Worm (Caenorhabditis elegans) whole organism, dauer: ENCODE results near the gene Y44A6C.1.

ENCODE experiments used
- unc-62 ChIP-seq: sonication (generic microtip); optimal IDR thresholded peaks from 2 replicates; lab custom pipeline; 2017; ENCODE audit warnings: missing biosample characterization, missing genetic modification reagents, missing genetic modification characterization

Gene Y44A6C.1

DNA sequence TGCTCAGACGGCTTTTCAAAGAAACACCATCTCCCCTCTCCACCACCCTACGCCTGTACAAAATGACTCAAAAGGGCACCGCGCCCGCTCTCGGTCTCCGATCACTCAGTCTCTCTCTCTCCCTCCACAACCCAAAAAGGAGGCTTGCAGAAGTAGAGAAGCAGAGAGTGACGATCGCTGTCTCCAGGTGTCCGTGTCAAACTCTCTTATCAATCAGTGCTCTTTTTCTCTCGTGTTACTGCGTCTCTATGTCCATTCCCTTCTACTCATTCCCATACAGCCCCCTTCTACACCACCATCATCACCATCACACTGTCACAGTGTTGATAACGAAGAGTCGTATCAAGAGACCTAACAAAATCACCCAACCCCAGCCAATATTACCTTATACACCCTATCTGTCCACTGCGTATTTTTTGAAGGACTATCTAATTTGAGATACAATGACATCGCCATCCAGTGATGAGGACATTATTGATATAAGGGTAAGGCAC, 38.9 kb downstream of the Y44A6C.1 start, which contains the start of gene pha-4:
TSS of gene pha-4 (plus strand) at position 444 of the 494 bp plus-strand sequence.
- no peak for TF ChIP-seq unc-62 (GFP tag; lab: Kevin White, UChicago)

DNA sequence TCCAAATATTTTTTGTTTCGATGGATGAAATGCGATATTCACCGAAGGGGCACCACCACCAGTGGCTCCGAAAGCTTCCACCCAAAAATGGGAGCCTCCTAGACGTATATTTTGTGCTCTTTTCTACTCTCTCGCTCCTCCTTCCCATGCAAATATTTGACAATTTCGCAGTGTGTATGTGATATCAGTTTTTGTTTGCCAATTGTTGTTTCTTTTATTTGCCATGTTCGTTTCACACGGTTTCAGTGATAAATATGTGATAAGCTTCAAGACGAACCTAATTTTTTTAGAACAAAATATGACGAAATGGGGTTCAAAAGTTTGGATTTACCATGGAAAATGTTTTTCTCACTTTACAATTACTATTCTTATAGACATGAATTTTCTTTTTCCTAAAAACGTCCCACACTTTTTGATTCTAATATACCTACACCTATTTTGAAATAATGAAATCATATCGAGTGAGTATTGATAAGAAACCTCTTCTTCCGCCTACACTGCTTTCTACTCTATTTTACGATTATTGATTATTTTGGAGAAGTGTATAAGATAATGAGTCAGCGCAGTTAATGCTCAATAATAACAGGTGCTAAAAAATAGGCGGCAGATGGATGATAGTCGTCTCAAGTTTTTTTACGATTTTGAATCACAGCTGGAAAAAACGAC, 40.3 kb downstream of the Y44A6C.1 start:
- no peak for TF ChIP-seq unc-62 (GFP tag; lab: Kevin White, UChicago)

DNA sequence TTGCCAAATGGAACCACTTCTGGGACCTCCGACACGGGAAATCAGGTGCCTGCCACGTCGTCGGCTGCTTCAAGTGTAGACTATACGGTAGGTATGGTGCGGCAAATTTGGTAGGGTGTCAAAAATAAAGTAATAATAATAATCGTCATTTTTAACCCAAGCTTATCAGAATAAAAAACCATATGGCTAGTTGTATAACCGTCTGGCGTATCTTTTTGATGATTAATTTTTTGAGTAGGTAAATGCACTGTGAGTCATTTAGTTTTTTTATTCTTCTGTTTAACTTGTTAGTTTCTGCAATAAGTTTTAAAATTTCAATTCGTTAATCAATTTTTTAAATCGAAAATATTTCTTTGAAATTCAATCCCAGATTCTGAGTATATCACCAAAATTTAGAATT, 41.8 kb downstream of the Y44A6C.1 start:
- no peak for TF ChIP-seq unc-62 (GFP tag; lab: Kevin White, UChicago)

DNA sequence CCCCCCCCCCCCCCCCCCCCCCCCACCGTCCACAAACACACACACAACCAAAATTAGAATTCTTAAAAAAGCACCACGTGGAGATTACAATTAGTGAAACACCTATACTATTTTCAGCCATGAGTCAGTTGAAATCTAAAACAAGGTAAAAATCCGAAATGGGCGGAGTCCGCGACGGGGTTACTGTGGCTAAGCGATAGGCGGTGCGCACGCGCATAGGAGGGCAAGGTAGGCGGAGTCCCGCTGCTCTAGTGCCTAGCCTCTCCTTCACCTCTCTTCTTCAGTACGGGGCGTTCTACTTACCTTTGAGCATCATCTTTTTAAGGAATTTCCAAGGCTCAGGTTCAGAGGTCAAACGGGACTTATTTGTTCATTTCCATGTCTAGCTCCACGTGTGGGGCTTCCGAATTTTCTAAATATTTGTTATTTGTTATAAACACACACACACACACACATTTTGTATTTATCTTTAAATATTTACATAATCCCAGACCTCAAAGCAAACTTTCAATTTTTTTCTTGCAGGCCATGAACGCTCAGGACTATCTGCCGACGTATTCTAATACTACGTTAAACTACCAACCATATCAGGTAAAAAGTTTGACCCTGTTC, 42.8 kb downstream of the Y44A6C.1 start:
- no peak for TF ChIP-seq unc-62 (GFP tag; lab: Kevin White, UChicago)

DNA sequence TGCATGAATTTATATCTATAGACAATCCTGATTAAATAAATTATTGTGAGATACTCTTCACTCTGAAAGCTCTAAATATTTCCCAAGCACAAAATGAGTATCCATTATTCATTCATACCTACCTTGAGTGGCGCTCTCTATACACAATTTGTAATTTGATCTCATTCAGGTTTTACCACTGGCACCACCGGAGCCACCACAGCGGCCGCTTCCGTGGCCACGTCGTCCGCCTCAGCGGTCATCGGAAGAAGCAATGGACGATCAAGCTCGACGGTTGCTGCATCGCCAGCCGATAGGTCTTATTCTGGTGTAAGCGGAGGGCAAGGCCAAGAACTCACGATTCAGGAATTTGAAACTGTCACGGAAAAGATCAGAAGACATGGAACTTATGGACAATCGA, 43.5 kb downstream of the Y44A6C.1 start:
- TF ChIP-seq unc-62 (GFP tag; lab: Kevin White, UChicago) = no peak

DNA sequence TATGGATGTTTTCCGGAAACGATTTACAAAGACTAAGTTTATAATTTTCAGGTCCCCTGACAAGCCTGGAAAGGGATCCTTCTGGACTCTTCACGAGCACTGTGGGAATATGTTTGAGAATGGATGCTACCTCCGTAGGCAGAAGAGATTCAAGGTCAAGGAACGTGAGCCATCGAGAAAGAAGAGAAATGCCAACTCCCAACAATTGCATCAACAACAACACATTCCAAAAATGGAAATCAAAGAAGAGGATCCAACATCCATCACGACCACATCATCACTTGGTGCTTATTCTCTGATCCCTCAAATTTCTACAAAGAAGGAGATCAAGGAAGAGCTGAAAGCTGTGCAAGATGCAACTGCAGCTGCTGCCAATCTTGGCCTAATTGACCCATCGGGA, 44.4 kb downstream of the Y44A6C.1 start:
- TF ChIP-seq unc-62 (GFP tag; lab: Kevin White, UChicago) = no peak

DNA sequence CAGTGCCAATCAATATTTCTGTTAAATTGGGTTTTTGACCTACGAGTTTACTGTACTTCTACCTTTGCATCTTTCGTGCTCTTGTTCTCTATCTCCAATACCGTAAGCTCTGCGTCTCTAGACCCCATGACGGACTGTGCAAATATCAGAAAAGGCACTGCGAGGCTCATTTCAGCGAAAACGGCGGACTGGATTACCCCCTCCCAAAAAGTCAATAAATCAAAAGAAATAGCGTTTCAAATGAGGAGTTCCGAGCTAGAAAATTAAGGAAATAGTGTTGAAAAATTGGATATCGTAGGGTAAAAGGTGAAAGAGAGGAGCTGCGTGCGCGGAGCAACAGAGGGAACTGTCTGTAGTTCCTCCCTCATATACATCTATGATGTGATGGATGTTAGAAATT, 48.0 kb downstream of the Y44A6C.1 start:
- TF ChIP-seq unc-62 (GFP tag; lab: Kevin White, UChicago) = no peak

DNA sequence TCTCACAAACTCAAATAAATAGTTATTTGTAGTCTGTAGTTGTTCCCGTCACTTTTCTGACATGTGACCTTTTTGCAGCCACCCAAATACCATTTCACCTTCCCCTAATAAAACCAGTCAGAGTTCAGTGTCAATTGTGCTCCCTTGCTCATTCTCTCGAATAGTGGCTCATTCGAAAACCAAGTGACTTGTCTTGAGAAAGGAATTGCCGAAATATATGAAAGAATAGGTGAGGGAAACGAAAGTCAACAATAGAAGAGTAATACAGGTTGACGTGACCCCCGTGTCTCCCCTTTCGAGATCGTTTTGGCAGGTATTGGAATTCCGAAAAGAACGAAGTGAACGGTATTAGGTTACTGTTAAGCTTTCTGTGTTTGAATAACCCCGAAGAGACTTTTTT, 49.5 kb downstream of the Y44A6C.1 start:
- TF ChIP-seq unc-62 (GFP tag; lab: Kevin White, UChicago) = no peak
